Fruit fly (Drosophila melanogaster): ENCODE measurements around the gene MICU1.

MICU1 gene

dm6 chr2L:7154861-7155594, 27.0 kb upstream of the MICU1 start (continued):
- peak; percentile 29 for TF ChIP-seq achi (GFP tag; optimal IDR thresholded peaks at IDR 0.05)
- peak; percentile 7 for TF ChIP-seq fkh (GFP tag; optimal IDR thresholded peaks at IDR 0.05)
- no peak for TF ChIP-seq Eip75B (GFP tag; optimal IDR thresholded peaks at IDR 0.05)
- TF ChIP-seq cyc (GFP tag; optimal IDR thresholded peaks at IDR 0.05) = peak; percentile 27
- TF ChIP-seq Sox15 (GFP tag; optimal IDR thresholded peaks at IDR 0.05) = peak; percentile 6
- TF ChIP-seq CG11902 (GFP tag; optimal IDR thresholded peaks at IDR 0.05) = no peak
- no peak for TF ChIP-seq CG7368 (GFP tag; optimal IDR thresholded peaks at IDR 0.05)
- peak; percentile 41 for TF ChIP-seq Sox14 (GFP tag; optimal IDR thresholded peaks at IDR 0.05)
- TF ChIP-seq Ets96B (tag; optimal IDR thresholded peaks at IDR 0.05) = peak; percentile 4
- no peak for TF ChIP-seq CG8119 (GFP tag; IDR thresholded peaks at IDR 0.05)
- TF ChIP-seq acj6 (GFP tag; optimal IDR thresholded peaks at IDR 0.05) = peak; percentile 27
- no peak for TF ChIP-seq spab (GFP tag; optimal IDR thresholded peaks at IDR 0.05)
- TF ChIP-seq CG9139 (GFP tag; optimal IDR thresholded peaks at IDR 0.05) = no peak
- TF ChIP-seq CG3032 (tag; optimal IDR thresholded peaks at IDR 0.05) = no peak
- TF ChIP-seq CG1621 (tag; optimal IDR thresholded peaks at IDR 0.05) = no peak
- no peak for TF ChIP-seq Hr38 (GFP tag; optimal IDR thresholded peaks at IDR 0.05)
- no peak for TF ChIP-seq Lpt (GFP tag; optimal IDR thresholded peaks at IDR 0.05)
- peak; percentile 30 for TF ChIP-seq Hr4 (GFP tag; optimal IDR thresholded peaks at IDR 0.05)
- no peak for TF ChIP-seq vri (GFP tag; optimal IDR thresholded peaks at IDR 0.05)
- no peak for TF ChIP-seq Gug (GFP tag; IDR thresholded peaks at IDR 0.05)
- TF ChIP-seq CG10631 (GFP tag; optimal IDR thresholded peaks at IDR 0.05) = no peak
- TF ChIP-seq CG34406 (GFP tag; optimal IDR thresholded peaks at IDR 0.05) = no peak
- no peak for TF ChIP-seq CG11762 (GFP tag; optimal IDR thresholded peaks at IDR 0.05; ENCODE audit: insufficient read depth)
- peak; percentile 21 for TF ChIP-seq OdsH (GFP tag; optimal IDR thresholded peaks at IDR 0.05)
- no peak for TF ChIP-seq Eip93F (GFP tag; optimal IDR thresholded peaks at IDR 0.05)
- TF ChIP-seq CG6808 (GFP tag; optimal IDR thresholded peaks at IDR 0.05) = peak; percentile 18
- no peak for TF ChIP-seq CG8319 (GFP tag; optimal IDR thresholded peaks at IDR 0.05)
- peak; percentile 15 for TF ChIP-seq CG10669 (GFP tag; optimal IDR thresholded peaks at IDR 0.05)
- TF ChIP-seq fd85E (GFP tag; optimal IDR thresholded peaks at IDR 0.05) = no peak
- TF ChIP-seq Hr39 (GFP tag; optimal IDR thresholded peaks at IDR 0.05) = peak; percentile 52
- TF ChIP-seq CG15336 (GFP tag; IDR thresholded peaks at IDR 0.05) = 0 out of 2 replicates have a peak, but pooled peaks have one; percentile 33
- peak; percentile 76 for TF ChIP-seq svp (GFP tag)
- TF ChIP-seq eg (GFP tag; IDR thresholded peaks at IDR 0.05) = peak; percentile 53
- peak; percentile 15 for TF ChIP-seq lz (GFP tag; optimal IDR thresholded peaks at IDR 0.05)
- no peak for TF ChIP-seq dsx (GFP tag; optimal IDR thresholded peaks at IDR 0.05; ENCODE audit: poor library complexity, severe bottlenecking)
- TF ChIP-seq CG8632 (GFP tag; optimal IDR thresholded peaks at IDR 0.05) = no peak
- TF ChIP-seq salr (GFP tag; optimal IDR thresholded peaks at IDR 0.05) = no peak
- peak; percentile 52 for TF ChIP-seq Eip78C (GFP tag)
- no peak for TF ChIP-seq CG6276 (GFP tag; optimal IDR thresholded peaks at IDR 0.05)

DNA sequence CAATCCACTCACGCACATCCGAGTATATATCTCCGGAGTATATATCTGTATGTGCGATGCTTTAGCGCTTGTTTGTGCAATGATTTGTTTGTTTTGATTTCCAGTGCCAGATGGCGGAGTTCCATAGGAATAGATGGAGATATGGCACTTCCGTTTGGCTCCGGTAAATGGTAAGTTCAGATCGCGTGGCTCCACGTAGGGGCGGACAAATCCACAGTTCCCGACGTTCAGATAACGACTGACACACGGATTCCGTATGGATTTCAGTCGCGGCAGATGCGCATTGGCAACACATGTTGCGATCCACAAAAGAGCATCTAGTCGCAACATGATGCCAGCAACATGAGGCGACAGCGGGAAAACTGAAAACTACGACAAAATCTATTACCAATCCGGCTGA, 24.6 kb upstream of the MICU1 start, which contains the start of gene Pvf3:
Gene Pvf3, minus strand, starts transcription at position 240 of the 400 bp plus-strand sequence.
- no peak for TF ChIP-seq salr (GFP tag; optimal IDR thresholded peaks at IDR 0.05)
- TF ChIP-seq fkh (GFP tag; optimal IDR thresholded peaks at IDR 0.05) = peak; percentile 11
- peak; percentile 39; the same call in 2 of the 3 replicates for TF ChIP-seq CG6163 (GFP tag; IDR thresholded peaks at IDR 0.05)
- TF ChIP-seq svp (GFP tag) = peak; percentile 60
- peak; percentile 71 for TF ChIP-seq CG1621 (tag; optimal IDR thresholded peaks at IDR 0.05)
- peak; percentile 45 for TF ChIP-seq dsx (GFP tag; optimal IDR thresholded peaks at IDR 0.05; ENCODE audit: poor library complexity, severe bottlenecking)
- TF ChIP-seq ss (GFP tag; optimal IDR thresholded peaks at IDR 0.05) = peak in 1 of 2 experiments; percentile 28
- TF ChIP-seq CG11762 (GFP tag; optimal IDR thresholded peaks at IDR 0.05; ENCODE audit: insufficient read depth) = no peak
- no peak for TF ChIP-seq CG11294 (GFP tag; IDR thresholded peaks at IDR 0.05)
- peak; percentile 16 for TF ChIP-seq Eip78C (GFP tag)
